Fruit fly (Drosophila melanogaster): ENCODE data around the gene CG18249.

The CG18249 gene

DNA sequence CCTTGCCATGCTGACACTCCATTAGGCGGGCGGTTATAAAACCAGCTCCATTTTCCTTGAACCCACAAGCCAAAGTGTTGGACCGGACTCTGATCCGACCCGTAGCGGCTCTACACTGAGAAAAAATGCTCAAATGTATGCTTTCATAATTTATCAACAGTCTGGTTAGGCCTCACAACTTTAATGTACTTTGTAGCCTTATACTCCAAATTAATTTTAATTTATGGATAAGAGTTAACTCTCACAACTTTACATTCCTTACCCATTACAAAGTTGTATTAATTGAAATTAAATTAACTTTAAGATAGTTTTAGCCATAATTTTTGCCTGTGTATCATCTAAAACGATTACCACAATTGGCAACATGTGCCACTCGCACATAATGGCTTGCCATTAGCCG lies 36.1 kb downstream of the CG18249 start (continued):
- TF ChIP-seq Bteb2 (GFP tag; optimal IDR thresholded peaks at IDR 0.05), result peak; percentile 11
- TF ChIP-seq PHDP (tag; optimal IDR thresholded peaks at IDR 0.05), result peak; percentile 42
- 0 out of 2 replicates have a peak, but pooled peaks have one; percentile 25 for TF ChIP-seq HLH3B (GFP tag; IDR thresholded peaks at IDR 0.05)
- TF ChIP-seq CG6272 (GFP tag; IDR thresholded peaks at IDR 0.05), result no peak
- TF ChIP-seq CG8290 (GFP tag; optimal IDR thresholded peaks at IDR 0.05), result no peak
- peak in 1 of 2 experiments; percentile 13 for TF ChIP-seq CG8290 (tag; optimal IDR thresholded peaks at IDR 0.05)
- TF ChIP-seq CG11560 (tag; IDR thresholded peaks at IDR 0.05), result 0 out of 3 replicates have a peak, but pooled peaks have one; percentile 32
- no peak for TF ChIP-seq CG2202 (tag; optimal IDR thresholded peaks at IDR 0.05)
- peak; percentile 37; the same call in 1 of the 2 replicates for TF ChIP-seq gsb (GFP tag; IDR thresholded peaks at IDR 0.05)

DNA sequence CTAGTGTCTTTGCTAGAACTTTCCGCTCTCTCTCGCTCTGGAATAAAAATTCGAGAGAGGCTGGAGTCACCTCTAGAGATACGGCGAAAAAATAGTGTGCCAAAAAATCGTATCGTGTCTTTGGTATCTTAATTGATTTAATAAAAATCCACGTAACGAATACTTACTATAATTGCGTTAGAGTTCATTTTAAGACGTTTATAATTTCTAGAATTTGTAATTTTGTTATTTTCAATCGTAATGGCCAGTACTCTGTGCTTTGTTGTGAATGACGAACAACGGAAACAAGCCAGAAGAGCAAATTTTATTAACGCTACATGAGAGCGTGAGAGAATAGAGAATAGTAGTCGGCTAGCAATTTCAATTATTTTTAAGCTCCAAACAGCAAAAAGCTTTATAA lies 41.7 kb downstream of the CG18249 start:
- no peak for TF ChIP-seq CG14860 (GFP tag; IDR thresholded peaks at IDR 0.05; ENCODE audit: partially characterized antibody)
- TF ChIP-seq Trl (optimal IDR thresholded peaks at IDR 0.05), result peak in 1 of 2 experiments; percentile 74
- TF ChIP-seq Trl (GFP tag; optimal IDR thresholded peaks at IDR 0.05), result no peak
- TF ChIP-seq oc (tag; optimal IDR thresholded peaks at IDR 0.05), result no peak
- TF ChIP-seq pzg (GFP tag; optimal IDR thresholded peaks at IDR 0.05), result no peak
- TF ChIP-seq CG17612 (GFP tag; IDR thresholded peaks at IDR 0.05), result no peak
- no peak for TF ChIP-seq CoRest (tag; optimal IDR thresholded peaks at IDR 0.05)
- TF ChIP-seq CG3281 (GFP tag; optimal IDR thresholded peaks at IDR 0.05), result no peak

DNA sequence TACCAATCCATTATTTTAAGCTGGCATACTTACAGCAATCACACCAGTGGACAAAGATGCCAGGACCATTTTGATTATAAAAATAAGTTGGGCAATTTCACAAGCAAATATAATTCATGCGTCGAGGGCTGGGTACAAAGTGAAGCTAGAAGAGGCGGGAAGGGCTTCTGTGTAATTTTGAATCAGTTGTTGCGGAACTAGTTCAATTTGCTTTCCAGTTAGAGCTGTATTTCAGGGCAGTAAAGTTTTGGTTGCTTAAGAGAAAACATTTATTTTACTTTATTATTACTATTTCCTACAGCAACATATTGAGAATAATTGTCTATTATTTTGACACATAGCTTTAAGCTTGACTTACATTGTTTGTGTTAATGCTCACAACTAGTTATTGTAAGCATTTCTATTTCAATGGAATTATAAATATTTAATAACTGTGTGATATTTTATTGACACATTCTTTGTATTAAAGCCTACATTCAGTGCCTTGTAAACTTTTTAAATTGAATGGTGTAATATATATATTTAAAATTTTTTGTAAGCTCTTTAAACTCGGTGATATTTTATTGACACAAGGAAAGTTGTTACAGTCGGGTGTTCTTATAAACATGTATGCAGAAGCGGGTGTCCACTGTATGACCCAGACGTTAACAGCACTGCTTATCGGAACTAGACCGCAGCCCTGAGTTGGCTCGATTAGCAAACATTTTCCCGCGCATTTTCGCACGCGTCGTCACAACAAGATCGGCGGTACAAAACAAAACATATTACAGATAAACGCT lies 44.5 kb downstream of the CG18249 start, which contains the start of the genes RPA1 and Mcm2:
TSS of gene RPA1 (minus strand) at position 150 of the 779 bp plus-strand sequence.
TSS of gene Mcm2 (plus strand) at position 669 of the 779 bp plus-strand sequence.
- TF ChIP-seq Sox102F (GFP tag; optimal IDR thresholded peaks at IDR 0.05) (peak; percentile 58), ap (GFP tag; IDR thresholded peaks at IDR 0.05) (peak; percentile 60), crol (GFP tag; IDR thresholded peaks at IDR 0.05) (no peak), Vsx1 (GFP tag; optimal IDR thresholded peaks at IDR 0.05) (no peak), CG15696 (tag; optimal IDR thresholded peaks at IDR 0.05) (peak; percentile 72), insv (GFP tag; optimal IDR thresholded peaks at IDR 0.05) (peak in 1 of 2 experiments; percentile 82), Max (GFP tag; optimal IDR thresholded peaks at IDR 0.05) (peak; percentile 57), crc (GFP tag; optimal IDR thresholded peaks at IDR 0.05) (no peak), psq (GFP tag; optimal IDR thresholded peaks at IDR 0.05) (peak; percentile 38), CG11695 (GFP tag; IDR thresholded peaks at IDR 0.05) (peak; percentile 60; the same call in 1 of the 3 replicates), caup (GFP tag; optimal IDR thresholded peaks at IDR 0.05; ENCODE audit: severe bottlenecking) (peak; percentile 59), Usf (GFP tag; optimal IDR thresholded peaks at IDR 0.05) (peak; percentile 81), scrt (GFP tag; optimal IDR thresholded peaks at IDR 0.05) (peak; percentile 55), Bteb2 (GFP tag; optimal IDR thresholded peaks at IDR 0.05) (no peak), vvl (GFP tag; IDR thresholded peaks at IDR 0.05) (peak; percentile 78), kay (GFP tag; optimal IDR thresholded peaks at IDR 0.05) (peak; percentile 47), CG8944 (GFP tag; optimal IDR thresholded peaks at IDR 0.05) (no peak), CG17802 (tag; optimal IDR thresholded peaks at IDR 0.05) (peak; percentile 15), bigmax (GFP tag; optimal IDR thresholded peaks at IDR 0.05) (no peak), tap (tag; optimal IDR thresholded peaks at IDR 0.05) (no peak), CG3838 (GFP tag; optimal IDR thresholded peaks at IDR 0.05) (no peak), ewg (GFP tag; optimal IDR thresholded peaks at IDR 0.05) (peak; percentile 42), Scr (GFP tag; IDR thresholded peaks at IDR 0.05; ENCODE audit: partially characterized antibody) (peak; percentile 15; the same call in 1 of the 2 replicates), CG2875 (GFP tag; optimal IDR thresholded peaks at IDR 0.05) (peak; percentile 28), CG7839 (tag; optimal IDR thresholded peaks at IDR 0.05) (peak; percentile 81), CG34376 (GFP tag; optimal IDR thresholded peaks at IDR 0.05) (no peak), so (GFP tag; IDR thresholded peaks at IDR 0.05) (0 out of 3 replicates have a peak, but pooled peaks have one; percentile 45), gsb-n (tag; optimal IDR thresholded peaks at IDR 0.05) (peak; percentile 33), CG8388 (GFP tag; optimal IDR thresholded peaks at IDR 0.05) (peak; percentile 66), stc (GFP tag; IDR thresholded peaks at IDR 0.05) (peak; percentile 44; the same call in 1 of the 2 replicates), Med (GFP tag) (peak; percentile 88)
